Worm (Caenorhabditis elegans) whole organism, late embryonic: ENCODE measurements around the gene DC2.5.

Experiments
- C38D4.7 ChIP-seq: fragments of 200-800 bp; sonication (Bioruptor generic); optimal IDR thresholded peaks from 2 replicates; lab custom pipeline; 2018; ENCODE audit warnings: mild to moderate bottlenecking, missing genetic modification characterization, moderate library complexity, missing compliant biosample characterization
- F13H6.1 ChIP-seq: sonication (generic microtip); optimal IDR thresholded peaks from 2 replicates; lab custom pipeline; 2016; ENCODE audit warnings: missing genetic modification characterization, missing compliant biosample characterization
- K09A11.1 ChIP-seq: sonication (generic microtip); optimal IDR thresholded peaks from 2 replicates; lab custom pipeline; 2017; ENCODE audit warnings: antibody characterized with exemption, mild to moderate bottlenecking, missing genetic modification characterization, missing compliant biosample characterization; ENCODE audit not compliant: insufficient read depth
- T23F11.4 ChIP-seq: fragments of 200-800 bp; sonication (Bioruptor generic); optimal IDR thresholded peaks from 2 replicates; lab custom pipeline; 2018; ENCODE audit warnings: mild to moderate bottlenecking, missing genetic modification characterization, missing compliant biosample characterization
- Y22D7AL.16 ChIP-seq: sonication (generic microtip); optimal IDR thresholded peaks from 2 replicates; lab custom pipeline; 2016; ENCODE audit warnings: missing genetic modification characterization, missing compliant biosample characterization
- ceh-14 ChIP-seq: sonication (generic microtip); optimal IDR thresholded peaks from 2 replicates; lab custom pipeline; 2016; ENCODE audit warnings: missing genotype, missing genetic modification characterization, missing compliant biosample characterization
- ceh-18 ChIP-seq: sonication (generic microtip); optimal IDR thresholded peaks from 2 replicates; lab custom pipeline; 2016; ENCODE audit warnings: missing genetic modification characterization, missing compliant biosample characterization
- ceh-19 ChIP-seq: fragments of 200-800 bp; sonication (Bioruptor generic); optimal IDR thresholded peaks from 2 replicates; lab custom pipeline; 2018; ENCODE audit warnings: mild to moderate bottlenecking, missing genetic modification characterization, missing compliant biosample characterization
- ceh-22 ChIP-seq: sonication (generic microtip); optimal IDR thresholded peaks from 2 replicates; lab custom pipeline; 2017; ENCODE audit warnings: missing biosample characterization, missing genetic modification characterization
- ceh-30 ChIP-seq: fragments of 150-350 bp; optimal IDR thresholded peaks from 2 replicates; lab custom pipeline; 2014; ENCODE audit warnings: missing biosample characterization, missing genetic modification characterization
- ceh-34 ChIP-seq: sonication (generic microtip); optimal IDR thresholded peaks from 2 replicates; lab custom pipeline; 2016; ENCODE audit warnings: mild to moderate bottlenecking, missing genetic modification characterization, missing compliant biosample characterization
- ceh-48 ChIP-seq: sonication (generic microtip); optimal IDR thresholded peaks from 2 replicates; lab custom pipeline; 2016; ENCODE audit warnings: missing genetic modification characterization, inconsistent platforms, missing compliant biosample characterization
- ceh-9 ChIP-seq: sonication (generic microtip); optimal IDR thresholded peaks from 2 replicates; lab custom pipeline; 2016; ENCODE audit warnings: mild to moderate bottlenecking, missing genetic modification characterization, inconsistent platforms, missing compliant biosample characterization
- dmd-4 ChIP-seq: sonication (generic microtip); optimal IDR thresholded peaks from 2 replicates; lab custom pipeline; 2016; ENCODE audit warnings: borderline replicate concordance, missing genetic modification characterization, missing compliant biosample characterization
- ets-4 ChIP-seq: sonication (generic microtip); optimal IDR thresholded peaks from 2 replicates; lab custom pipeline; 2016; ENCODE audit warnings: missing genetic modification characterization, missing compliant biosample characterization
- eyg-1 ChIP-seq: sonication (generic microtip); optimal IDR thresholded peaks from 2 replicates; lab custom pipeline; 2016; ENCODE audit warnings: missing genotype, missing genetic modification characterization, missing compliant biosample characterization
- fkh-10 ChIP-seq: fragments of 150-350 bp; optimal IDR thresholded peaks from 2 replicates; lab custom pipeline; 2014; ENCODE audit warnings: missing biosample characterization, missing genetic modification reagents, missing genetic modification characterization
- fkh-6 ChIP-seq: sonication (generic microtip); optimal IDR thresholded peaks from 2 replicates; lab custom pipeline; 2016; ENCODE audit warnings: missing genetic modification characterization, missing compliant biosample characterization
- hlh-6 ChIP-seq: sonication (generic microtip); optimal IDR thresholded peaks from 2 replicates; lab custom pipeline; 2016; ENCODE audit warnings: missing genotype, missing genetic modification characterization, missing compliant biosample characterization
- hlh-8 ChIP-seq: sonication (generic microtip); optimal IDR thresholded peaks from 2 replicates; lab custom pipeline; 2016; ENCODE audit warnings: missing genotype, missing genetic modification characterization, missing compliant biosample characterization
- madf-2 ChIP-seq: sonication (generic microtip); optimal IDR thresholded peaks from 2 replicates; lab custom pipeline; 2017; ENCODE audit warnings: missing genetic modification characterization, missing compliant biosample characterization
- nfya-1 ChIP-seq: sonication (generic microtip); optimal IDR thresholded peaks from 2 replicates; lab custom pipeline; 2017; ENCODE audit warnings: missing genetic modification characterization, mild to moderate bottlenecking, missing compliant biosample characterization, antibody characterized with exemption, moderate library complexity
- nhr-232 ChIP-seq: sonication (generic microtip); optimal IDR thresholded peaks from 2 replicates; lab custom pipeline; 2016; ENCODE audit warnings: missing genetic modification characterization, missing compliant biosample characterization
- odd-2 ChIP-seq: sonication (generic microtip); optimal IDR thresholded peaks from 2 replicates; lab custom pipeline; 2017; ENCODE audit warnings: antibody characterized with exemption, mild to moderate bottlenecking, missing genetic modification characterization, missing compliant biosample characterization
- pat-9 ChIP-seq: fragments of 200-800 bp; sonication (Bioruptor generic); optimal IDR thresholded peaks from 2 replicates; lab custom pipeline; 2018; ENCODE audit warnings: mild to moderate bottlenecking, missing genetic modification characterization, moderate library complexity, missing compliant biosample characterization
- pha-4 ChIP-seq: fragments of 150-350 bp; optimal IDR thresholded peaks from 2 replicates; lab custom pipeline; 2018; ENCODE audit warnings: missing biosample characterization, missing genetic modification reagents, missing genetic modification characterization
- ref-2 ChIP-seq: sonication (generic microtip); optimal IDR thresholded peaks from 2 replicates; lab custom pipeline; 2016; ENCODE audit warnings: missing genetic modification characterization, missing compliant biosample characterization
- sdc-2 ChIP-seq: sonication (generic microtip); optimal IDR thresholded peaks from 2 replicates; lab custom pipeline; 2016; ENCODE audit warnings: missing genotype, missing genetic modification characterization, missing compliant biosample characterization
- syd-9 ChIP-seq: sonication (generic microtip); optimal IDR thresholded peaks from 2 replicates; lab custom pipeline; 2016; ENCODE audit warnings: mild to moderate bottlenecking, missing genetic modification characterization, moderate library complexity, missing compliant biosample characterization
- tbx-7 ChIP-seq: sonication (generic microtip); optimal IDR thresholded peaks from 2 replicates; lab custom pipeline; 2016; ENCODE audit warnings: missing genotype, missing genetic modification characterization, missing compliant biosample characterization
- ttx-3 ChIP-seq: sonication (generic microtip); optimal IDR thresholded peaks from 2 replicates; lab custom pipeline; 2016; ENCODE audit warnings: missing genetic modification reagents, missing genetic modification characterization, missing compliant biosample characterization
- unc-3 ChIP-seq, 2 experiments: fragments of 200-800 bp in 1 of 2; sonication (Bioruptor generic) in 1 of 2; sonication (generic microtip) in 1 of 2; conservative IDR thresholded peaks in 1 of 2; optimal IDR thresholded peaks in 1 of 2; 2 replicates each; pipeline versions ENCODE4 v1.3.6 to Lab custom; 2016 to 2022; ENCODE audit warnings: missing compliant biosample characterization in 2 of 2, missing genetic modification characterization in 2 of 2, missing genetic modification reagents in 1 of 2
- unc-42 ChIP-seq: sonication (generic microtip); optimal IDR thresholded peaks from 2 replicates; lab custom pipeline; 2016; ENCODE audit warnings: missing genotype, missing genetic modification characterization, missing compliant biosample characterization
- unc-55 ChIP-seq: sonication (generic microtip); optimal IDR thresholded peaks from 2 replicates; lab custom pipeline; 2017; ENCODE audit warnings: missing biosample characterization, missing genetic modification reagents, missing genetic modification characterization
- unc-86 ChIP-seq: sonication (generic microtip); optimal IDR thresholded peaks from 2 replicates; lab custom pipeline; 2016; ENCODE audit warnings: missing genetic modification characterization, missing compliant biosample characterization
- zip-5 ChIP-seq: sonication (generic microtip); optimal IDR thresholded peaks from 2 replicates; lab custom pipeline; 2016; ENCODE audit warnings: missing genetic modification characterization, missing compliant biosample characterization
- ztf-16 ChIP-seq: sonication (generic microtip); optimal IDR thresholded peaks from 2 replicates; lab custom pipeline; 2017; ENCODE audit warnings: missing genetic modification characterization, missing compliant biosample characterization

DC2.5 gene

ce11 chrV:176870-177467 is 35.6 kb downstream of the DC2.5 start, which contains the start of gene cul-3:
Gene cul-3 (plus strand): TSS chrV:177417.
- TF ChIP-seq tbx-7 (tag; lab: Kevin White, UChicago): no peak
- TF ChIP-seq pha-4 (tag; lab: Kevin White, UChicago): no peak
- no peak for TF ChIP-seq fkh-6
- no peak for TF ChIP-seq ets-4 (tag; lab: Kevin White, UChicago)
- TF ChIP-seq nfya-1 (tag; lab: Kevin White, UChicago): peak; percentile 39
- TF ChIP-seq ref-2: no peak
- peak; percentile 17 for TF ChIP-seq ztf-16 (tag; lab: Kevin White, UChicago)
- TF ChIP-seq ttx-3 (tag; lab: Kevin White, UChicago): no peak
- no peak for TF ChIP-seq fkh-10 (GFP tag; lab: Kevin White, UChicago)
- TF ChIP-seq unc-42: peak; percentile 4
- TF ChIP-seq unc-55: no peak

ce11 chrV:174520-174919 is 38.1 kb downstream of the DC2.5 start:
- no peak for TF ChIP-seq unc-3 (GFP tag; conservative IDR thresholded peaks at IDR 0.05; lab: Robert Waterston, UW)
- no peak for TF ChIP-seq unc-3 (tag; optimal IDR thresholded peaks at IDR 0.05; lab: Kevin White, UChicago)
- no peak for TF ChIP-seq ceh-14 (tag; lab: Kevin White, UChicago)
- no peak for TF ChIP-seq Y22D7AL.16 (tag; lab: Kevin White, UChicago)
- TF ChIP-seq nfya-1 (tag; lab: Kevin White, UChicago): peak; percentile 73

- TF ChIP-seq ceh-34 (no peak), ceh-9 (tag; lab: Kevin White, UChicago) (no peak), T23F11.4 (GFP tag; lab: Kevin White, UChicago) (peak; percentile 1)
These were observed 39.1 kb downstream of the DC2.5 start for ce11 chrV:173437-173836.

ce11 chrV:172110-172509 is 40.5 kb downstream of the DC2.5 start, which contains the start of gene cfap-36:
Gene cfap-36 (minus strand): TSS chrV:172210.
- no peak for TF ChIP-seq ttx-3 (tag; lab: Kevin White, UChicago)
- no peak for TF ChIP-seq hlh-6 (tag; lab: Kevin White, UChicago)
- TF ChIP-seq F13H6.1 (tag; lab: Kevin White, UChicago): no peak
- no peak for TF ChIP-seq syd-9 (tag; lab: Kevin White, UChicago)
- no peak for TF ChIP-seq hlh-8 (tag; lab: Kevin White, UChicago)
- no peak for TF ChIP-seq T23F11.4 (GFP tag; lab: Kevin White, UChicago)
- TF ChIP-seq dmd-4 (tag; lab: Kevin White, UChicago): no peak
- no peak for TF ChIP-seq pha-4 (tag; lab: Kevin White, UChicago)
- TF ChIP-seq odd-2 (tag; lab: Kevin White, UChicago): no peak
- no peak for TF ChIP-seq unc-86 (tag; lab: Kevin White, UChicago)
- no peak for TF ChIP-seq sdc-2 (tag; lab: Kevin White, UChicago)
- no peak for TF ChIP-seq ceh-48 (tag; lab: Kevin White, UChicago)
- TF ChIP-seq C38D4.7 (GFP tag; lab: Kevin White, UChicago): no peak
- no peak for TF ChIP-seq ceh-19 (GFP tag; lab: Kevin White, UChicago)

- TF ChIP-seq zip-5 (tag; lab: Kevin White, UChicago) (no peak), K09A11.1 (tag; lab: Kevin White, UChicago) (no peak), ceh-22 (tag; lab: Kevin White, UChicago) (no peak), pat-9 (tag; lab: Kevin White, UChicago) (no peak), nhr-232 (tag; lab: Kevin White, UChicago) (no peak), hlh-6 (tag; lab: Kevin White, UChicago) (no peak), ceh-9 (tag; lab: Kevin White, UChicago) (no peak), madf-2 (tag; lab: Kevin White, UChicago) (no peak), eyg-1 (tag; lab: Kevin White, UChicago) (no peak), ceh-18 (tag; lab: Kevin White, UChicago) (no peak), ceh-30 (tag; lab: Kevin White, UChicago) (no peak)
These were observed 45.9 kb downstream of the DC2.5 start, which contains the start of gene Y108G3AL.2 for ce11 chrV:166687-167086. Gene Y108G3AL.2 (plus strand): TSS chrV:166987.
